Fruit fly (Drosophila melanogaster) whole organism, embryonic: ENCODE data around the gene ppk7.

ENCODE experiments used
- Atf-2 ChIP-seq: fragments of 200-800 bp; sonication (Bioruptor generic); optimal IDR thresholded peaks from 2 replicates; lab custom pipeline; 2016; ENCODE audit warnings: missing biosample characterization, missing genetic modification characterization
- Atf3 ChIP-seq: fragments of 200-800 bp; sonication (Bioruptor generic); optimal IDR thresholded peaks from 3 replicates; lab custom pipeline; 2016; ENCODE audit warnings: missing biosample characterization, missing genetic modification characterization
- CG10267 ChIP-seq: fragments of 200-800 bp; sonication (Bioruptor generic); optimal IDR thresholded peaks from 2 replicates; lab custom pipeline; 2018; ENCODE audit warnings: missing biosample characterization, mild to moderate bottlenecking, missing genetic modification characterization, moderate library complexity
- CG11093 ChIP-seq: fragments of 200-800 bp; sonication (Bioruptor generic); IDR thresholded peaks from 3 replicates; pipeline ENCODE4 v1.3.6; 2022; ENCODE audit warnings: missing biosample characterization, missing genetic modification characterization
- CG11695 ChIP-seq: fragments of 200-800 bp; sonication (Bioruptor generic); IDR thresholded peaks from 3 replicates; pipeline ENCODE4 v1.3.6; 2022; ENCODE audit warnings: missing biosample characterization, missing genetic modification characterization
- CG12071 ChIP-seq: fragments of 200-800 bp; sonication (Bioruptor generic); optimal IDR thresholded peaks from 3 replicates; lab custom pipeline; 2018; ENCODE audit warnings: missing biosample characterization, mild to moderate bottlenecking, missing genetic modification characterization
- CG13296 ChIP-seq: fragments of 200-800 bp; sonication (Bioruptor generic); optimal IDR thresholded peaks from 3 replicates; lab custom pipeline; 2018; ENCODE audit warnings: missing biosample characterization, mild to moderate bottlenecking, missing genetic modification characterization
- CG13775 ChIP-seq: fragments of 200-800 bp; sonication (Bioruptor generic); optimal IDR thresholded peaks from 3 replicates; lab custom pipeline; 2017; ENCODE audit warnings: missing biosample characterization, mild to moderate bottlenecking, missing genetic modification characterization
- CG14667 ChIP-seq: fragments of 200-800 bp; sonication (Bioruptor generic); IDR thresholded peaks from 2 replicates; pipeline ENCODE4 v1.3.6; 2022; ENCODE audit warnings: missing biosample characterization, missing genetic modification characterization
- CG14710 ChIP-seq: fragments of 200-800 bp; sonication (Bioruptor generic); optimal IDR thresholded peaks from 3 replicates; lab custom pipeline; 2019; ENCODE audit warnings: missing biosample characterization, mild to moderate bottlenecking, missing genetic modification characterization, moderate library complexity
- CG14965 ChIP-seq: fragments of 200-800 bp; sonication (Bioruptor generic); optimal IDR thresholded peaks from 2 replicates; lab custom pipeline; 2016; ENCODE audit warnings: missing biosample characterization, missing genetic modification characterization, borderline replicate concordance
- CG16779 ChIP-seq: fragments of 200-800 bp; sonication (Bioruptor generic); IDR thresholded peaks from 2 replicates; pipeline ENCODE4 v1.3.6; 2022; ENCODE audit warnings: missing biosample characterization, missing genetic modification characterization
- CG17912 ChIP-seq: fragments of 200-800 bp; sonication (Bioruptor generic); optimal IDR thresholded peaks from 2 replicates; lab custom pipeline; 2018; ENCODE audit warnings: missing biosample characterization, mild to moderate bottlenecking, missing genetic modification characterization
- CG18262 ChIP-seq: fragments of 200-800 bp; optimal IDR thresholded peaks from 3 replicates; lab custom pipeline; 2019; ENCODE audit warnings: missing biosample characterization, mild to moderate bottlenecking, missing genetic modification characterization, moderate library complexity
- CG2129 ChIP-seq: fragments of 200-800 bp; sonication (Bioruptor generic); IDR thresholded peaks from 2 replicates; pipeline ENCODE4 v1.3.6; 2022; ENCODE audit warnings: missing biosample characterization, missing genetic modification characterization; ENCODE audit not compliant: partially characterized antibody
- CG3163 ChIP-seq: fragments of 200-800 bp; sonication (Bioruptor generic); optimal IDR thresholded peaks from 3 replicates; lab custom pipeline; 2016; ENCODE audit warnings: missing biosample characterization, missing genetic modification characterization
- CG34224 ChIP-seq: fragments of 200-800 bp; sonication (Bioruptor generic); IDR thresholded peaks from 3 replicates; pipeline ENCODE4 v1.3.6; 2022; ENCODE audit warnings: missing biosample characterization, missing genetic modification characterization; ENCODE audit not compliant: partially characterized antibody
- CG5180 ChIP-seq: fragments of 200-800 bp; sonication (Bioruptor generic); optimal IDR thresholded peaks from 3 replicates; lab custom pipeline; 2017; ENCODE audit warnings: missing biosample characterization, missing genetic modification characterization, mild to moderate bottlenecking, moderate library complexity, missing genetic modification reagents
- CG6813 ChIP-seq: fragments of 200-800 bp; sonication (Bioruptor generic); optimal IDR thresholded peaks from 2 replicates; lab custom pipeline; 2017; ENCODE audit warnings: missing biosample characterization, missing genetic modification characterization, mild to moderate bottlenecking, moderate library complexity, missing genetic modification reagents
- CG7786 ChIP-seq: fragments of 200-800 bp; sonication (Bioruptor generic); optimal IDR thresholded peaks from 2 replicates; lab custom pipeline; 2016; ENCODE audit warnings: missing biosample characterization, missing genetic modification characterization
- CG9817 ChIP-seq: fragments of 200-800 bp; sonication (Bioruptor generic); optimal IDR thresholded peaks from 2 replicates; lab custom pipeline; 2018; ENCODE audit warnings: missing biosample characterization, mild to moderate bottlenecking, missing genetic modification characterization, moderate library complexity
- D19A ChIP-seq: fragments of 200-800 bp; optimal IDR thresholded peaks from 3 replicates; lab custom pipeline; 2019; ENCODE audit warnings: missing biosample characterization, mild to moderate bottlenecking, missing genetic modification characterization, moderate library complexity
- Fer1 ChIP-seq: fragments of 200-800 bp; sonication (Bioruptor generic); optimal IDR thresholded peaks from 2 replicates; lab custom pipeline; 2017; ENCODE audit warnings: missing biosample characterization, mild to moderate bottlenecking, missing genetic modification characterization
- Fer3 ChIP-seq: fragments of 200-800 bp; sonication (Bioruptor generic); optimal IDR thresholded peaks from 2 replicates; lab custom pipeline; 2018; ENCODE audit warnings: missing biosample characterization, mild to moderate bottlenecking, missing genetic modification characterization, moderate library complexity
- HLH3B ChIP-seq: fragments of 200-800 bp; sonication (Bioruptor generic); IDR thresholded peaks from 2 replicates; pipeline ENCODE4 v1.3.6; 2022; ENCODE audit warnings: missing biosample characterization, missing genetic modification characterization
- HLH4C ChIP-seq: fragments of 200-800 bp; sonication (Bioruptor generic); IDR thresholded peaks from 3 replicates; pipeline ENCODE4 v1.3.6; 2022; ENCODE audit warnings: missing biosample characterization, missing genetic modification characterization; ENCODE audit not compliant: partially characterized antibody
- Hey ChIP-seq: fragments of 200-800 bp; sonication (Bioruptor generic); optimal IDR thresholded peaks from 3 replicates; lab custom pipeline; 2018; ENCODE audit warnings: missing biosample characterization, mild to moderate bottlenecking, missing genetic modification characterization
- MESR4 ChIP-seq: fragments of 200-800 bp; sonication (Bioruptor generic); optimal IDR thresholded peaks from 2 replicates; lab custom pipeline; 2018; ENCODE audit warnings: missing biosample characterization, mild to moderate bottlenecking, missing genetic modification characterization, moderate library complexity
- NC2α ChIP-seq: fragments of 200-800 bp; sonication (Bioruptor generic); optimal IDR thresholded peaks from 2 replicates; lab custom pipeline; 2016; ENCODE audit warnings: missing biosample characterization, missing genetic modification characterization
- Nf-YB ChIP-seq: fragments of 200-800 bp; sonication (Bioruptor generic); optimal IDR thresholded peaks from 3 replicates; lab custom pipeline; 2019; ENCODE audit warnings: missing biosample characterization, mild to moderate bottlenecking, missing genetic modification characterization, moderate library complexity
- Ravus ChIP-seq: fragments of 200-800 bp; sonication (Bioruptor generic); IDR thresholded peaks from 2 replicates; pipeline ENCODE4 v1.3.6; 2022; ENCODE audit warnings: missing biosample characterization, missing genetic modification characterization
- Sry-δ ChIP-seq: fragments of 200-800 bp; sonication (Bioruptor generic); optimal IDR thresholded peaks from 2 replicates; lab custom pipeline; 2016; ENCODE audit warnings: missing biosample characterization, missing genetic modification characterization
- Usf ChIP-seq: fragments of 200-800 bp; sonication (Bioruptor generic); optimal IDR thresholded peaks from 2 replicates; lab custom pipeline; 2017; ENCODE audit warnings: missing genotype, missing biosample characterization, missing genetic modification characterization
- ac ChIP-seq: fragments of 200-800 bp; sonication (Bioruptor generic); optimal IDR thresholded peaks from 3 replicates; lab custom pipeline; 2017; ENCODE audit warnings: missing biosample characterization, mild to moderate bottlenecking, missing genetic modification characterization
- ash1 ChIP-seq: fragments of 200-800 bp; sonication (Bioruptor generic); optimal IDR thresholded peaks from 2 replicates; lab custom pipeline; 2018; ENCODE audit warnings: missing biosample characterization, mild to moderate bottlenecking, missing genetic modification characterization
- ato ChIP-seq: fragments of 200-800 bp; sonication (Bioruptor generic); IDR thresholded peaks from 2 replicates; pipeline ENCODE4 v1.3.6; 2022; ENCODE audit warnings: missing biosample characterization, missing genetic modification characterization; ENCODE audit not compliant: partially characterized antibody
- hkb ChIP-seq, 2 experiments: fragments of 200-800 bp in 1 of 2; fragments of >200 bp in 1 of 2; sonication (Bioruptor generic) in 1 of 2; IDR thresholded peaks in 1 of 2; optimal IDR thresholded peaks in 1 of 2; 2 replicates each; pipeline versions ENCODE4 v1.3.6 to Lab custom; 2017 to 2022; ENCODE audit warnings: missing biosample characterization in 1 of 2, missing genetic modification characterization in 1 of 2
- luna ChIP-seq: fragments of 200-800 bp; sonication (Bioruptor generic); optimal IDR thresholded peaks from 2 replicates; lab custom pipeline; 2016; ENCODE audit warnings: missing biosample characterization, missing genetic modification characterization
- nau ChIP-seq: fragments of 200-800 bp; sonication (Bioruptor generic); optimal IDR thresholded peaks from 3 replicates; lab custom pipeline; 2017; ENCODE audit warnings: missing biosample characterization, mild to moderate bottlenecking, missing genetic modification characterization, missing genetic modification reagents
- oc ChIP-seq: fragments of 200-800 bp; sonication (Bioruptor generic); optimal IDR thresholded peaks from 2 replicates; lab custom pipeline; 2018; ENCODE audit warnings: missing biosample characterization, mild to moderate bottlenecking, missing genetic modification characterization, moderate library complexity
- peb ChIP-seq: fragments of 200-800 bp; sonication (Bioruptor generic); IDR thresholded peaks from 2 replicates; pipeline ENCODE4 v1.3.6; 2022; ENCODE audit warnings: missing biosample characterization, missing genetic modification characterization
- pita ChIP-seq: fragments of 200-800 bp; sonication (Bioruptor generic); optimal IDR thresholded peaks from 2 replicates; lab custom pipeline; 2017; ENCODE audit warnings: missing biosample characterization, mild to moderate bottlenecking, missing genetic modification characterization
- pum ChIP-seq: fragments of 200-800 bp; sonication (Bioruptor generic); optimal IDR thresholded peaks from 2 replicates; lab custom pipeline; 2016; ENCODE audit warnings: missing biosample characterization, missing genetic modification characterization
- sens ChIP-seq: fragments of 200-800 bp; sonication (Bioruptor generic); peaks from one replicate; lab custom pipeline; 2016; ENCODE audit warnings: missing biosample characterization, missing genetic modification characterization
- sisA ChIP-seq: fragments of 200-800 bp; sonication (Bioruptor generic); IDR thresholded peaks from 2 replicates; pipeline ENCODE4 v1.3.6; 2022; ENCODE audit warnings: missing biosample characterization, missing genetic modification characterization
- so ChIP-seq: fragments of 200-800 bp; sonication (Bioruptor generic); IDR thresholded peaks from 3 replicates; pipeline ENCODE4 v1.3.6; 2022; ENCODE audit warnings: missing biosample characterization, missing genetic modification characterization
- sqz ChIP-seq: fragments of 200-800 bp; sonication (Bioruptor generic); optimal IDR thresholded peaks from 3 replicates; lab custom pipeline; 2018; ENCODE audit warnings: missing biosample characterization, mild to moderate bottlenecking, missing genetic modification characterization
- twi ChIP-seq: fragments of 200-800 bp; optimal IDR thresholded peaks from 2 replicates; lab custom pipeline; 2019; ENCODE audit warnings: missing biosample characterization, mild to moderate bottlenecking, missing genetic modification characterization, moderate library complexity
- vfl ChIP-seq: fragments of 200-800 bp; sonication (Bioruptor generic); optimal IDR thresholded peaks from 2 replicates; lab custom pipeline; 2016; ENCODE audit warnings: missing biosample characterization, missing genetic modification characterization
- wek ChIP-seq: fragments of 200-800 bp; sonication (Bioruptor generic); optimal IDR thresholded peaks from 3 replicates; lab custom pipeline; 2018; ENCODE audit warnings: missing biosample characterization, mild to moderate bottlenecking, missing genetic modification characterization, moderate library complexity

ppk7 gene

DNA sequence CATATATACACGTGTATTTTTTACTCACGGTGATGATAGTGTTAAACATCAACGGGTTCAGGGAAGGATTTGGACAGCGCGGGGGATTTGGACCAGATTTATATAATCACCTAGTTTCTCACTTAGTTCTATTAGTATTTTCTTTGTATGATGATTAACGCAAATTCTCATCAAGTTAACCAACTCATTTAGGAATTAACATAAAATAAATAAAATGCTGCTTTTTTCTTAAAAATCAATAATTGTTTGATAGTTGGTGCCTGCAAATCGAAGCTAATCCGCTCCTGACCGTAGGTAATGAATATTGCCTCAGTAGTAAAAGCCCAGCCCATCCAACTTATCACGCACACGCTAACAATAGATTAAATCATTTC is 2.3 kb downstream of the ppk7 start (continued):
- TF ChIP-seq CG9817 (tag; lab: Kevin White, UChicago) (peak; percentile 94), vfl (GFP tag; lab: Kevin White, UChicago) (peak; percentile 79), CG13296 (GFP tag; lab: Kevin White, UChicago) (peak; percentile 86), so (GFP tag; lab: Robert Waterston, UW) (peak; percentile 79; the same call in 1 of the 3 replicates), wek (GFP tag; lab: Kevin White, UChicago) (no peak), Hey (tag; lab: Kevin White, UChicago) (no peak), CG2129 (GFP tag; lab: Robert Waterston, UW) (no peak), oc (tag; lab: Kevin White, UChicago) (peak; percentile 30), Nf-YB (GFP tag; lab: Kevin White, UChicago) (peak; percentile 37), MESR4 (GFP tag; lab: Kevin White, UChicago) (no peak), CG7786 (GFP tag; lab: Kevin White, UChicago) (peak; percentile 79), CG17912 (peak; percentile 36), CG10267 (tag; lab: Kevin White, UChicago) (peak; percentile 66), Sry-δ (GFP tag; lab: Kevin White, UChicago) (peak; percentile 34), CG18262 (tag; lab: Kevin White, UChicago) (peak; percentile 74), CG11093 (GFP tag; lab: Robert Waterston, UW) (peak; percentile 80; the same call in 2 of the 3 replicates), ash1 (GFP tag; lab: Kevin White, UChicago) (no peak), CG34224 (GFP tag; lab: Robert Waterston, UW) (no peak), NC2α (GFP tag; lab: Kevin White, UChicago) (peak; percentile 27), CG16779 (GFP tag; lab: Robert Waterston, UW) (peak; percentile 55; the same call in 1 of the 2 replicates), CG14710 (peak; percentile 27), pita (no peak), sisA (GFP tag; lab: Robert Waterston, UW) (peak; percentile 91), Ravus (GFP tag; lab: Robert Waterston, UW) (peak; percentile 77), CG14965 (no peak), twi (tag; lab: Kevin White, UChicago) (peak; percentile 63), hkb (optimal IDR thresholded peaks at IDR 0.05; lab: Kevin White, UChicago) (no peak), hkb (GFP tag; IDR thresholded peaks at IDR 0.05; lab: Robert Waterston, UW) (peak; percentile 71), ac (GFP tag; lab: Kevin White, UChicago) (no peak), CG14667 (GFP tag; lab: Robert Waterston, UW) (peak; percentile 74), CG13775 (peak; percentile 57), CG11695 (GFP tag; lab: Robert Waterston, UW) (peak; percentile 87), D19A (peak; percentile 75), Usf (GFP tag; lab: Kevin White, UChicago) (peak; percentile 81), Atf-2 (peak; percentile 42), ato (GFP tag; lab: Robert Waterston, UW) (no peak), Fer3 (peak; percentile 90), nau (GFP tag; lab: Kevin White, UChicago) (peak; percentile 65), sens (GFP tag; lab: Kevin White, UChicago) (peak; percentile 94), CG3163 (GFP tag; lab: Kevin White, UChicago) (peak; percentile 42), peb (GFP tag; lab: Robert Waterston, UW) (peak; percentile 83), HLH3B (GFP tag; lab: Robert Waterston, UW) (peak; percentile 81), Atf3 (GFP tag; lab: Kevin White, UChicago) (peak; percentile 56), CG6813 (GFP tag; lab: Kevin White, UChicago) (peak; percentile 69), sqz (peak; percentile 45), pum (peak; percentile 83), luna (GFP tag; lab: Kevin White, UChicago) (peak; percentile 73), Fer1 (GFP tag; lab: Kevin White, UChicago) (peak; percentile 87), CG12071 (GFP tag; lab: Kevin White, UChicago) (peak; percentile 72), CG5180 (peak; percentile 64), HLH4C (GFP tag; lab: Robert Waterston, UW) (0 out of 3 replicates have a peak, but pooled peaks have one; percentile 39)
